Worm (Caenorhabditis elegans): Measurements from ENCODE around the gene C17G10.7.
A peak's percentile ranks its signal among the peaks of the same experiment; 100 is the strongest.

Gene C17G10.7

ce11 chrII:5572082-5572746 is 35.4 kb downstream of the C17G10.7 start:
- no peak for TF ChIP-seq nhr-77 (tag; optimal IDR thresholded peaks at IDR 0.05)
- peak; percentile 48 for TF ChIP-seq skn-1 (tag; optimal IDR thresholded peaks at IDR 0.05)
- TF ChIP-seq pha-4 (tag; optimal IDR thresholded peaks at IDR 0.05): peak; percentile 27
- peak; percentile 7 for TF ChIP-seq pqm-1 (tag; optimal IDR thresholded peaks at IDR 0.05)
- TF ChIP-seq nhr-28 (tag; optimal IDR thresholded peaks at IDR 0.05): no peak
- peak; percentile 80 for TF ChIP-seq elt-2 (tag; optimal IDR thresholded peaks at IDR 0.05)
- no peak for TF ChIP-seq ceh-16 (tag; optimal IDR thresholded peaks at IDR 0.05)
- TF ChIP-seq nhr-12 (tag; optimal IDR thresholded peaks at IDR 0.05): no peak
- no peak for TF ChIP-seq sea-2 (GFP tag; optimal IDR thresholded peaks at IDR 0.05)
- no peak for TF ChIP-seq nhr-67 (tag; optimal IDR thresholded peaks at IDR 0.05)
- no peak for TF ChIP-seq nhr-237 (tag; optimal IDR thresholded peaks at IDR 0.05)
- TF ChIP-seq zag-1 (tag; optimal IDR thresholded peaks at IDR 0.05): no peak
- no peak for TF ChIP-seq ama-1 (optimal IDR thresholded peaks at IDR 0.05)
- no peak for TF ChIP-seq ZK546.5 (tag; optimal IDR thresholded peaks at IDR 0.05)
- TF ChIP-seq egl-27 (tag; optimal IDR thresholded peaks at IDR 0.05): no peak
- TF ChIP-seq elt-3 (tag; optimal IDR thresholded peaks at IDR 0.05): no peak
- no peak for TF ChIP-seq nhr-11 (tag; optimal IDR thresholded peaks at IDR 0.05)
- TF ChIP-seq unc-39 (tag; optimal IDR thresholded peaks at IDR 0.05): no peak
- no peak for TF ChIP-seq lsy-12 (tag; optimal IDR thresholded peaks at IDR 0.05)
- no peak for TF ChIP-seq nhr-76 (tag; optimal IDR thresholded peaks at IDR 0.05)
- TF ChIP-seq fkh-10 (GFP tag; optimal IDR thresholded peaks at IDR 0.05): no peak
- no peak for TF ChIP-seq mdl-1 (tag; optimal IDR thresholded peaks at IDR 0.05)
- TF ChIP-seq aly-2 (tag; optimal IDR thresholded peaks at IDR 0.05): no peak
- TF ChIP-seq daf-12 (tag; optimal IDR thresholded peaks at IDR 0.05): no peak
- TF ChIP-seq ztf-4 (tag; optimal IDR thresholded peaks at IDR 0.05): no peak
- no peak for TF ChIP-seq jun-1 (tag; optimal IDR thresholded peaks at IDR 0.05)
- no peak for TF ChIP-seq ceh-9 (tag; optimal IDR thresholded peaks at IDR 0.05)
- no peak for TF ChIP-seq elt-1 (tag; optimal IDR thresholded peaks at IDR 0.05)
- TF ChIP-seq nfya-1 (tag; optimal IDR thresholded peaks at IDR 0.05; ENCODE audit: insufficient read depth): peak; percentile 35
- TF ChIP-seq tbx-2 (tag; optimal IDR thresholded peaks at IDR 0.05): no peak
- TF ChIP-seq snpc-4 (tag; optimal IDR thresholded peaks at IDR 0.05): no peak
- no peak for TF ChIP-seq ceh-28 (tag; optimal IDR thresholded peaks at IDR 0.05)
- peak; percentile 66 for TF ChIP-seq nhr-23 (tag; optimal IDR thresholded peaks at IDR 0.05)
- TF ChIP-seq lin-39 (tag; optimal IDR thresholded peaks at IDR 0.05): no peak
- no peak for TF ChIP-seq egl-5 (tag; optimal IDR thresholded peaks at IDR 0.05)
- TF ChIP-seq nhr-43 (tag; optimal IDR thresholded peaks at IDR 0.05; ENCODE audit: poor library complexity, severe bottlenecking): peak; percentile 90
- no peak for TF ChIP-seq ceh-82 (tag; optimal IDR thresholded peaks at IDR 0.05)
- no peak for TF ChIP-seq hmg-11 (tag; optimal IDR thresholded peaks at IDR 0.05)
- TF ChIP-seq lin-15B (tag; optimal IDR thresholded peaks at IDR 0.05): no peak
- no peak for TF ChIP-seq unc-62 (GFP tag; optimal IDR thresholded peaks at IDR 0.05)
- no peak for TF ChIP-seq mml-1 (tag; optimal IDR thresholded peaks at IDR 0.05)
- TF ChIP-seq fkh-2 (tag; optimal IDR thresholded peaks at IDR 0.05): no peak
- TF ChIP-seq ztf-11 (tag; optimal IDR thresholded peaks at IDR 0.05): no peak
- no peak for TF ChIP-seq eor-1 (tag; optimal IDR thresholded peaks at IDR 0.05)
- TF ChIP-seq R02D3.7 (tag; optimal IDR thresholded peaks at IDR 0.05): no peak
- TF ChIP-seq fos-1 (tag; optimal IDR thresholded peaks at IDR 0.05): no peak
- no peak for TF ChIP-seq nhr-25 (tag; optimal IDR thresholded peaks at IDR 0.05)

Data from whole organism, L3 larva.